Fruit fly (Drosophila melanogaster) whole organism, embryonic: ENCODE measurements around the gene CG14817.
A peak's percentile ranks its signal among the peaks of the same experiment; 100 is the strongest.

Experiments
- Adf1 ChIP-seq: fragments of 200-800 bp; sonication (Bioruptor generic); IDR thresholded peaks from 2 replicates; pipeline ENCODE4 v1.3.6; 2022; ENCODE audit warnings: missing biosample characterization, missing genetic modification characterization
- B-H1 ChIP-seq: fragments of 200-800 bp; sonication (Bioruptor generic); IDR thresholded peaks from 3 replicates; pipeline ENCODE4 v1.3.6; 2022; ENCODE audit warnings: missing biosample characterization, missing genetic modification characterization
- Bdp1 ChIP-seq: fragments of 200-800 bp; sonication (Bioruptor generic); optimal IDR thresholded peaks from 3 replicates; lab custom pipeline; 2016; ENCODE audit warnings: missing biosample characterization, missing genetic modification characterization
- CG10147 ChIP-seq: fragments of 200-800 bp; sonication (Bioruptor generic); optimal IDR thresholded peaks from 2 replicates; lab custom pipeline; 2019; ENCODE audit warnings: missing biosample characterization, mild to moderate bottlenecking, missing genetic modification characterization, moderate library complexity
- CG10267 ChIP-seq: fragments of 200-800 bp; sonication (Bioruptor generic); optimal IDR thresholded peaks from 2 replicates; lab custom pipeline; 2018; ENCODE audit warnings: missing biosample characterization, mild to moderate bottlenecking, missing genetic modification characterization, moderate library complexity
- CG10366 ChIP-seq: fragments of 200-800 bp; sonication (Bioruptor generic); IDR thresholded peaks from 2 replicates; pipeline ENCODE4 v1.3.6; 2022; ENCODE audit warnings: missing biosample characterization, missing genetic modification characterization
- CG11085 ChIP-seq: fragments of 200-800 bp; sonication (Bioruptor generic); IDR thresholded peaks from 2 replicates; pipeline ENCODE4 v1.3.6; 2022; ENCODE audit warnings: missing biosample characterization, missing genetic modification characterization
- CG11093 ChIP-seq: fragments of 200-800 bp; sonication (Bioruptor generic); IDR thresholded peaks from 3 replicates; pipeline ENCODE4 v1.3.6; 2022; ENCODE audit warnings: missing biosample characterization, missing genetic modification characterization
- CG11504 ChIP-seq: fragments of 200-800 bp; sonication (Bioruptor generic); optimal IDR thresholded peaks from 3 replicates; lab custom pipeline; 2019; ENCODE audit warnings: missing biosample characterization, mild to moderate bottlenecking, missing genetic modification characterization, moderate library complexity
- CG11723 ChIP-seq: fragments of 200-800 bp; sonication (Bioruptor generic); optimal IDR thresholded peaks from 2 replicates; lab custom pipeline; 2017; ENCODE audit warnings: missing biosample characterization, mild to moderate bottlenecking, missing genetic modification characterization
- CG12659 ChIP-seq: fragments of 200-800 bp; sonication (Bioruptor generic); optimal IDR thresholded peaks from 3 replicates; lab custom pipeline; 2017; ENCODE audit warnings: mild to moderate bottlenecking, missing biosample characterization, missing genetic modification reagents, missing genetic modification characterization
- CG14710 ChIP-seq: fragments of 200-800 bp; sonication (Bioruptor generic); optimal IDR thresholded peaks from 3 replicates; lab custom pipeline; 2019; ENCODE audit warnings: missing biosample characterization, mild to moderate bottlenecking, missing genetic modification characterization, moderate library complexity
- CG17359 ChIP-seq: fragments of 200-800 bp; sonication (Bioruptor generic); optimal IDR thresholded peaks from 3 replicates; lab custom pipeline; 2018; ENCODE audit warnings: missing biosample characterization, mild to moderate bottlenecking, missing genetic modification characterization, moderate library complexity
- CG1792 ChIP-seq: fragments of 200-800 bp; sonication (Bioruptor generic); optimal IDR thresholded peaks from 2 replicates; lab custom pipeline; 2016; ENCODE audit warnings: missing biosample characterization, missing genetic modification characterization
- CG18619 ChIP-seq: fragments of 200-800 bp; sonication (Bioruptor generic); optimal IDR thresholded peaks from 3 replicates; lab custom pipeline; 2017; ENCODE audit warnings: missing biosample characterization, mild to moderate bottlenecking, missing genetic modification characterization
- CG32772 ChIP-seq: fragments of 200-800 bp; sonication (Bioruptor generic); IDR thresholded peaks from 2 replicates; pipeline ENCODE4 v1.3.6; 2022; ENCODE audit warnings: missing biosample characterization, missing genetic modification characterization
- CG34422 ChIP-seq: fragments of 200-800 bp; sonication (Bioruptor generic); IDR thresholded peaks from 3 replicates; pipeline ENCODE4 v1.3.6; 2022; ENCODE audit warnings: missing biosample characterization, missing genetic modification characterization
- CG3726 ChIP-seq: fragments of 200-800 bp; sonication (Bioruptor generic); IDR thresholded peaks from 3 replicates; pipeline ENCODE4, ENCODE4 v1.3.6; 2022; ENCODE audit warnings: missing biosample characterization, missing genetic modification characterization
- CG3995 ChIP-seq: fragments of 200-800 bp; sonication (Bioruptor generic); optimal IDR thresholded peaks from 3 replicates; lab custom pipeline; 2016; ENCODE audit warnings: missing biosample characterization, missing genetic modification characterization
- CG43689 ChIP-seq: fragments of 200-800 bp; sonication (Bioruptor generic); IDR thresholded peaks from 2 replicates; pipeline ENCODE4 v1.3.6; 2022; ENCODE audit warnings: missing biosample characterization, missing genetic modification characterization
- CG6654 ChIP-seq: fragments of 200-800 bp; sonication (Bioruptor generic); optimal IDR thresholded peaks from 2 replicates; lab custom pipeline; 2017; ENCODE audit warnings: missing biosample characterization, mild to moderate bottlenecking, missing genetic modification characterization
- CG6854 ChIP-seq: fragments of 200-800 bp; sonication (Bioruptor generic); optimal IDR thresholded peaks from 3 replicates; lab custom pipeline; 2017; ENCODE audit warnings: missing biosample characterization, mild to moderate bottlenecking, missing genetic modification characterization
- CG7372 ChIP-seq: fragments of 200-800 bp; sonication (Bioruptor generic); IDR thresholded peaks from 2 replicates; pipeline ENCODE4 v1.3.6; 2022; ENCODE audit warnings: missing biosample characterization, missing genetic modification characterization
- CG8944 ChIP-seq: fragments of 200-800 bp; sonication (Bioruptor generic); optimal IDR thresholded peaks from 3 replicates; lab custom pipeline; 2016; ENCODE audit warnings: missing biosample characterization, missing genetic modification characterization
- Dfd ChIP-seq, 2 experiments: fragments of >200 bp; optimal IDR thresholded peaks; 2 replicates each; lab custom pipeline; 2017; ENCODE audit warnings: missing biosample characterization in 2 of 2, missing genetic modification characterization in 2 of 2
- Dip3 ChIP-seq: fragments of 200-800 bp; sonication (Bioruptor generic); optimal IDR thresholded peaks from 3 replicates; lab custom pipeline; 2016; ENCODE audit warnings: missing biosample characterization, missing genetic modification characterization
- Dll ChIP-seq: fragments of 200-800 bp; sonication (Bioruptor generic); IDR thresholded peaks from 4 replicates; pipeline ENCODE4 v1.3.6; 2022; ENCODE audit warnings: missing biosample characterization, missing genetic modification characterization; ENCODE audit not compliant: partially characterized antibody
- ERR ChIP-seq: fragments of 200-800 bp; sonication (Bioruptor generic); optimal IDR thresholded peaks from 2 replicates; lab custom pipeline; 2016; ENCODE audit warnings: missing biosample characterization, missing genetic modification characterization
- Fer1 ChIP-seq: fragments of 200-800 bp; sonication (Bioruptor generic); optimal IDR thresholded peaks from 2 replicates; lab custom pipeline; 2017; ENCODE audit warnings: missing biosample characterization, mild to moderate bottlenecking, missing genetic modification characterization
- Fer2 ChIP-seq: fragments of 200-800 bp; sonication (Bioruptor generic); optimal IDR thresholded peaks from 2 replicates; lab custom pipeline; 2018; ENCODE audit warnings: missing biosample characterization, mild to moderate bottlenecking, missing genetic modification characterization, moderate library complexity
- Fer3 ChIP-seq: fragments of 200-800 bp; sonication (Bioruptor generic); optimal IDR thresholded peaks from 2 replicates; lab custom pipeline; 2018; ENCODE audit warnings: missing biosample characterization, mild to moderate bottlenecking, missing genetic modification characterization, moderate library complexity
- GATAe ChIP-seq: fragments of 200-800 bp; sonication (Bioruptor generic); conservative IDR thresholded peaks from 2 replicates; pipeline ENCODE4 v1.3.6; 2022; ENCODE audit warnings: missing biosample characterization, missing genetic modification characterization
- HLH3B ChIP-seq: fragments of 200-800 bp; sonication (Bioruptor generic); IDR thresholded peaks from 2 replicates; pipeline ENCODE4 v1.3.6; 2022; ENCODE audit warnings: missing biosample characterization, missing genetic modification characterization
- Hand ChIP-seq: fragments of 200-800 bp; sonication (Bioruptor generic); optimal IDR thresholded peaks from 2 replicates; lab custom pipeline; 2017; ENCODE audit warnings: mild to moderate bottlenecking, missing biosample characterization, missing genetic modification reagents, missing genetic modification characterization
- Hey ChIP-seq: fragments of 200-800 bp; sonication (Bioruptor generic); optimal IDR thresholded peaks from 3 replicates; lab custom pipeline; 2018; ENCODE audit warnings: missing biosample characterization, mild to moderate bottlenecking, missing genetic modification characterization
- Hmr ChIP-seq: fragments of 200-800 bp; sonication (Bioruptor generic); optimal IDR thresholded peaks from 3 replicates; lab custom pipeline; 2017; ENCODE audit warnings: mild to moderate bottlenecking, missing biosample characterization, missing genetic modification reagents, missing genetic modification characterization
- Max ChIP-seq: fragments of 200-800 bp; sonication (Bioruptor generic); optimal IDR thresholded peaks from 2 replicates; lab custom pipeline; 2016; ENCODE audit warnings: missing biosample characterization, mild to moderate bottlenecking, missing genetic modification characterization
- Sry-δ ChIP-seq: fragments of 200-800 bp; sonication (Bioruptor generic); optimal IDR thresholded peaks from 2 replicates; lab custom pipeline; 2016; ENCODE audit warnings: missing biosample characterization, missing genetic modification characterization
- cg ChIP-seq: fragments of 200-800 bp; sonication (Bioruptor generic); optimal IDR thresholded peaks from 3 replicates; lab custom pipeline; 2019; ENCODE audit warnings: missing biosample characterization, mild to moderate bottlenecking, missing genetic modification characterization, moderate library complexity
- chinmo ChIP-seq: fragments of 200-800 bp; sonication (Bioruptor generic); IDR thresholded peaks from 4 replicates; pipeline ENCODE4 v1.3.6; 2022; ENCODE audit warnings: missing biosample characterization, missing genetic modification characterization; ENCODE audit not compliant: partially characterized antibody
- da ChIP-seq: fragments of 200-800 bp; sonication (Bioruptor generic); optimal IDR thresholded peaks from 2 replicates; lab custom pipeline; 2016; ENCODE audit warnings: missing biosample characterization, missing genetic modification characterization
- fru ChIP-seq: fragments of >200 bp; optimal IDR thresholded peaks from 2 replicates; lab custom pipeline; 2017
- pzg ChIP-seq: fragments of 200-800 bp; sonication (Bioruptor generic); optimal IDR thresholded peaks from 3 replicates; lab custom pipeline; 2018; ENCODE audit warnings: missing biosample characterization, mild to moderate bottlenecking, missing genetic modification characterization, moderate library complexity
- run ChIP-seq: fragments of 200-800 bp; sonication (Bioruptor generic); optimal IDR thresholded peaks from 3 replicates; lab custom pipeline; 2018; ENCODE audit warnings: missing biosample characterization, mild to moderate bottlenecking, missing genetic modification characterization
- sens ChIP-seq: fragments of 200-800 bp; sonication (Bioruptor generic); peaks from one replicate; lab custom pipeline; 2016; ENCODE audit warnings: missing biosample characterization, missing genetic modification characterization
- sens-2 ChIP-seq: fragments of 200-800 bp; sonication (Bioruptor generic); IDR thresholded peaks from 2 replicates; pipeline ENCODE4 v1.3.6; 2022; ENCODE audit warnings: missing biosample characterization, missing genetic modification characterization
- tll ChIP-seq, 2 experiments: fragments of 200-800 bp in 1 of 2; fragments of >200 bp in 1 of 2; sonication (Bioruptor generic) in 1 of 2; optimal IDR thresholded peaks; 2 replicates each; lab custom pipeline; 2017 to 2019; ENCODE audit warnings: missing biosample characterization in 2 of 2, missing genetic modification characterization in 2 of 2, mild to moderate bottlenecking in 1 of 2, moderate library complexity in 1 of 2
- trh ChIP-seq: fragments of 200-800 bp; sonication (Bioruptor generic); optimal IDR thresholded peaks from 2 replicates; lab custom pipeline; 2016; ENCODE audit warnings: missing biosample characterization, missing genetic modification characterization
- ttk ChIP-seq: fragments of 200-800 bp; sonication (Bioruptor generic); IDR thresholded peaks from 2 replicates; pipeline ENCODE4 v2.1.2; 2022; ENCODE audit warnings: missing biosample characterization, missing genetic modification characterization
- zfh2 ChIP-seq: fragments of 200-800 bp; sonication (Bioruptor generic); optimal IDR thresholded peaks from 2 replicates; lab custom pipeline; 2016; ENCODE audit warnings: missing biosample characterization, missing genetic modification characterization

CG14817 gene

dm6 chrX:1879606-1880110 lies 2.6 kb upstream of the CG14817 start, which contains the start of gene CG14818 (continued):
- peak; percentile 32 for TF ChIP-seq pzg (GFP tag; lab: Kevin White, UChicago)
- no peak for TF ChIP-seq CG11504
- peak; percentile 45 for TF ChIP-seq Fer2 (tag; lab: Kevin White, UChicago)
- no peak for TF ChIP-seq CG11723 (GFP tag; lab: Kevin White, UChicago)
- TF ChIP-seq CG11085 (GFP tag; lab: Robert Waterston, UW), result 0 out of 2 replicates have a peak, but pooled peaks have one; percentile 39
- no peak for TF ChIP-seq Hey (tag; lab: Kevin White, UChicago)
- TF ChIP-seq tll (GFP tag; optimal IDR thresholded peaks at IDR 0.05; lab: Kevin White, UChicago), result peak in 1 of 2 experiments; percentile 27
- peak; percentile 63 for TF ChIP-seq CG3995 (GFP tag; lab: Kevin White, UChicago)
- peak; percentile 28; the same call in 1 of the 3 replicates for TF ChIP-seq B-H1 (GFP tag; lab: Robert Waterston, UW)
- TF ChIP-seq Hmr, result peak; percentile 70
- TF ChIP-seq Dfd (GFP tag; optimal IDR thresholded peaks at IDR 0.05; lab: Kevin White, UChicago), result no peak
- peak; percentile 48 for TF ChIP-seq Hand (GFP tag; lab: Kevin White, UChicago)
- TF ChIP-seq sens (GFP tag; lab: Kevin White, UChicago), result peak; percentile 88
- no peak for TF ChIP-seq run (tag; lab: Kevin White, UChicago)
- no peak for TF ChIP-seq cg (GFP tag; lab: Kevin White, UChicago)
- peak; percentile 49 for TF ChIP-seq CG12659 (GFP tag; lab: Kevin White, UChicago)
- TF ChIP-seq chinmo (GFP tag; lab: Robert Waterston, UW), result peak; percentile 71; the same call in 1 of the 4 replicates
- peak; percentile 47 for TF ChIP-seq Dip3 (GFP tag; lab: Kevin White, UChicago)
- TF ChIP-seq CG43689 (GFP tag; lab: Robert Waterston, UW), result 0 out of 2 replicates have a peak, but pooled peaks have one; percentile 22
- TF ChIP-seq HLH3B (GFP tag; lab: Robert Waterston, UW), result peak; percentile 66
- TF ChIP-seq zfh2 (GFP tag; lab: Kevin White, UChicago), result peak; percentile 72
- TF ChIP-seq CG17359 (tag; lab: Kevin White, UChicago), result peak; percentile 95
- no peak for TF ChIP-seq trh (GFP tag; lab: Kevin White, UChicago)
- TF ChIP-seq Dll (GFP tag; lab: Robert Waterston, UW), result peak; percentile 95
- TF ChIP-seq CG10147 (GFP tag; lab: Kevin White, UChicago), result peak; percentile 65
- peak; percentile 45 for TF ChIP-seq CG10267 (tag; lab: Kevin White, UChicago)
- TF ChIP-seq Sry-δ (GFP tag; lab: Kevin White, UChicago), result peak; percentile 88
- TF ChIP-seq sens-2 (GFP tag; lab: Robert Waterston, UW), result peak; percentile 40; the same call in 1 of the 2 replicates
- 0 out of 2 replicates have a peak, but pooled peaks have one; percentile 19 for TF ChIP-seq ttk (GFP tag; lab: Robert Waterston, UW)
- no peak for TF ChIP-seq fru (lab: Kevin White, UChicago)
- peak; percentile 17 for TF ChIP-seq CG6654 (GFP tag; lab: Kevin White, UChicago)
- TF ChIP-seq CG8944 (GFP tag; lab: Kevin White, UChicago), result peak; percentile 70
- peak; percentile 27 for TF ChIP-seq CG1792 (GFP tag; lab: Kevin White, UChicago)
- peak; percentile 43 for TF ChIP-seq CG14710 (tag; lab: Kevin White, UChicago)
- peak; percentile 35; the same call in 1 of the 2 replicates for TF ChIP-seq Adf1 (GFP tag; lab: Robert Waterston, UW)
- TF ChIP-seq GATAe (GFP tag; lab: Robert Waterston, UW), result no peak
- peak; percentile 49 for TF ChIP-seq CG18619 (GFP tag; lab: Kevin White, UChicago)
- TF ChIP-seq CG7372 (GFP tag; lab: Robert Waterston, UW), result peak; percentile 56
- TF ChIP-seq Fer3 (tag; lab: Kevin White, UChicago), result peak; percentile 70
- TF ChIP-seq CG34422, result peak; percentile 48; the same call in 1 of the 3 replicates
- TF ChIP-seq CG10366, result peak; percentile 46
- TF ChIP-seq Max (GFP tag; lab: Kevin White, UChicago), result no peak
- no peak for TF ChIP-seq da (GFP tag; lab: Kevin White, UChicago)
- TF ChIP-seq CG6854 (GFP tag; lab: Kevin White, UChicago), result no peak
- TF ChIP-seq Bdp1 (GFP tag; lab: Kevin White, UChicago), result peak; percentile 47
- peak; percentile 72 for TF ChIP-seq CG32772 (GFP tag; lab: Robert Waterston, UW)
- TF ChIP-seq ERR (GFP tag; lab: Kevin White, UChicago), result peak; percentile 28
- TF ChIP-seq Fer1 (GFP tag; lab: Kevin White, UChicago), result peak; percentile 31
- TF ChIP-seq CG11093, result 0 out of 3 replicates have a peak, but pooled peaks have one; percentile 41
- no peak for TF ChIP-seq CG3726 (GFP tag; lab: Robert Waterston, UW)
